Worm (Caenorhabditis elegans) whole organism, L1 larva: ENCODE results near the gene F29A7.8.

Experiments used
- lsy-2 ChIP-seq, 2 experiments: fragments of 150-350 bp; optimal IDR thresholded peaks; 2 replicates each; lab custom pipeline; 2014; ENCODE audit warnings: missing biosample characterization in 2 of 2, missing genetic modification characterization in 2 of 2
- mdl-1 ChIP-seq, 2 experiments: fragments of 150-350 bp; optimal IDR thresholded peaks; 2 replicates each; lab custom pipeline; 2014 to 2017; ENCODE audit warnings: missing biosample characterization in 2 of 2, missing genetic modification characterization in 2 of 2, inconsistent platforms in 1 of 2
- rnt-1 ChIP-seq: sonication (generic microtip); optimal IDR thresholded peaks from 2 replicates; lab custom pipeline; 2016; ENCODE audit warnings: mild to moderate bottlenecking, missing genetic modification characterization, moderate library complexity, missing compliant biosample characterization

DNA sequence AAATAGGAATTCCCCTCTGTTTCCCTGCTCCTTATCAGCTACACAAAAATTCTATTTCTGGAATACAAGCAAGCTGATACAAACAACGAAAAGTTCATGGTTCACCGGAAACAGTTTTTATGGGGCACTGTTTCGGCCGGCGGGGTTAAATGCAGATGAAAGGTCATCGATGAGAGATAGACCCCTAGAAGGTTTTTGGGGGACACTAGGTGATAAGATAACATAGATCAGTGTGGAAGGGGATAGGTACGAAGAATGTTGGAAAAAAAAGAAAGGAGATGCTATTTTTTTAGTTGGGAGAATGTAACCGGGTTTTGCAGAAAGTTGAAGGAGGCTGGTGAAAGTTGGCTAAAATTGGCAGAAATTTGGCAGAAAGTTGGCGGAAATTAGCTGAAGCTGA, 47.7 kb upstream of the F29A7.8 start:
- TF ChIP-seq lsy-2 (tag; optimal IDR thresholded peaks at IDR 0.05; lab: Kevin White, UChicago) (no peak), mdl-1 (tag; optimal IDR thresholded peaks at IDR 0.05; lab: Kevin White, UChicago) (no peak), rnt-1 (tag; lab: Kevin White, UChicago) (no peak)
